Fruit fly (Drosophila melanogaster): ENCODE measurements around the gene CG6333.

Gene CG6333

dm6 chr3L:17475979-17476393 is 10.0 kb downstream of the CG6333 start, which contains the start of gene CG34250 (continued):
- TF ChIP-seq CG13287 (GFP tag; IDR thresholded peaks at IDR 0.05; ENCODE audit: partially characterized antibody) (peak; percentile 87), D (optimal IDR thresholded peaks at IDR 0.05) (no peak), D (GFP tag; optimal IDR thresholded peaks at IDR 0.05) (no peak), jumu (GFP tag; optimal IDR thresholded peaks at IDR 0.05) (no peak), CG14050 (GFP tag; IDR thresholded peaks at IDR 0.05) (no peak), CG6854 (GFP tag; optimal IDR thresholded peaks at IDR 0.05) (no peak), chm (GFP tag; IDR thresholded peaks at IDR 0.05) (no peak), CG14014 (GFP tag; IDR thresholded peaks at IDR 0.05) (0 out of 2 replicates have a peak, but pooled peaks have one; percentile 18), crc (GFP tag; optimal IDR thresholded peaks at IDR 0.05) (no peak), tio (GFP tag; optimal IDR thresholded peaks at IDR 0.05) (no peak), Sox100B (GFP tag; optimal IDR thresholded peaks at IDR 0.05) (no peak), lmd (GFP tag; IDR thresholded peaks at IDR 0.05) (no peak), gce (GFP tag; IDR thresholded peaks at IDR 0.05) (no peak), CG3847 (GFP tag; IDR thresholded peaks at IDR 0.05) (no peak; the same call in 1 of the 2 replicates), sens-2 (GFP tag; IDR thresholded peaks at IDR 0.05) (no peak), lab (GFP tag; optimal IDR thresholded peaks at IDR 0.05) (peak; percentile 22), CG10565 (GFP tag; optimal IDR thresholded peaks at IDR 0.05) (no peak), org-1 (GFP tag; optimal IDR thresholded peaks at IDR 0.05) (no peak), CG2712 (tag; optimal IDR thresholded peaks at IDR 0.05) (peak; percentile 72), Dad (GFP tag; optimal IDR thresholded peaks at IDR 0.05) (no peak), CG8281 (tag; optimal IDR thresholded peaks at IDR 0.05) (no peak), salm (tag; optimal IDR thresholded peaks at IDR 0.05) (no peak), Sry-δ (GFP tag; optimal IDR thresholded peaks at IDR 0.05) (peak; percentile 90), Tbp (GFP tag; optimal IDR thresholded peaks at IDR 0.05) (no peak), HLH3B (GFP tag; IDR thresholded peaks at IDR 0.05) (no peak), Oaz (GFP tag; IDR thresholded peaks at IDR 0.05) (no peak), sens (GFP tag) (peak; percentile 78), esg (GFP tag; conservative IDR thresholded peaks at IDR 0.05) (no peak), C15 (GFP tag; IDR thresholded peaks at IDR 0.05) (no peak), p53 (GFP tag; optimal IDR thresholded peaks at IDR 0.05) (no peak), peb (GFP tag; IDR thresholded peaks at IDR 0.05) (no peak), CG15073 (GFP tag; optimal IDR thresholded peaks at IDR 0.05) (no peak), CG12769 (tag; optimal IDR thresholded peaks at IDR 0.05) (peak; percentile 48), CG1832 (GFP tag; optimal IDR thresholded peaks at IDR 0.05) (no peak), amos (GFP tag; IDR thresholded peaks at IDR 0.05; ENCODE audit: partially characterized antibody) (peak; percentile 78; the same call in 1 of the 2 replicates), Med (GFP tag) (peak; percentile 67), gfzf (GFP tag; optimal IDR thresholded peaks at IDR 0.05) (peak; percentile 39), CG16815 (GFP tag; optimal IDR thresholded peaks at IDR 0.05) (no peak), cato (GFP tag; optimal IDR thresholded peaks at IDR 0.05; ENCODE audit: borderline replicate concordance) (no peak), GATAe (GFP tag; conservative IDR thresholded peaks at IDR 0.05) (no peak), CG12299 (tag; optimal IDR thresholded peaks at IDR 0.05) (no peak), CG10274 (GFP tag; optimal IDR thresholded peaks at IDR 0.05) (peak; percentile 0), Trl (optimal IDR thresholded peaks at IDR 0.05) (no peak), Trl (GFP tag; optimal IDR thresholded peaks at IDR 0.05) (no peak), CG18011 (GFP tag; optimal IDR thresholded peaks at IDR 0.05) (peak; percentile 4), CG1024 (GFP tag; IDR thresholded peaks at IDR 0.05) (no peak), sna (GFP tag; IDR thresholded peaks at IDR 0.05; ENCODE audit: partially characterized antibody) (peak; percentile 76), CG10959 (GFP tag; IDR thresholded peaks at IDR 0.05) (no peak), Xrp1 (GFP tag; IDR thresholded peaks at IDR 0.05) (no peak), CG17385 (GFP tag; optimal IDR thresholded peaks at IDR 0.05) (no peak), CHES-1-like (GFP tag; optimal IDR thresholded peaks at IDR 0.05) (no peak), Lpt (GFP tag; optimal IDR thresholded peaks at IDR 0.05) (no peak), CG7372 (GFP tag; IDR thresholded peaks at IDR 0.05) (no peak)

All from whole organism, embryonic.